Worm (Caenorhabditis elegans): ENCODE measurements around the gene Y62H9A.5.

DNA sequence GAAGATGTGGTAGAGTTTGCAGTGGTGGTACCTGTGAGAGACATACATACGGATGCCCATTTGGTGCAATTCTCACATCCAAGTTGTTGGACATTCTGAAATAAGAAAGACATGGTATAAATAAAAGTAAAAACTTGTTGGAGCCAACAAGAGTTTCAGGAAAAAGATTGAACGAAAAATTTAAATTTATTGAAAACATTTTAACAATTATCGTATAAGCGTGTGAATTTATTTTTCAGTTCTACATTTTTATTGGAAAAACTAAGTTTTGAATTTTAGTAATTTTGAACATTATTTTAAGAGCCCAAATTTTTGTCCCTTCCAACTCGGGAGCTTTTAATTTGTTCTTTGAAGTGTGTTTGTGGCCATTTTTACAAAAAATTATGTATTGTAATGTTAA lies 27.8 kb downstream of the Y62H9A.5 start, which contains the start of gene F54F7.8:
- TF ChIP-seq snpc-4 (GFP tag; optimal IDR thresholded peaks at IDR 0.05) (no peak), snpc-4 (tag; optimal IDR thresholded peaks at IDR 0.05) (no peak), mcd-1 (GFP tag; IDR thresholded peaks at IDR 0.05) (no peak), tlf-1 (GFP tag; optimal IDR thresholded peaks at IDR 0.05) (no peak), dpff-1 (tag; optimal IDR thresholded peaks at IDR 0.05) (no peak), pha-4 (tag; optimal IDR thresholded peaks at IDR 0.05) (no peak), tbp1 (GFP tag; optimal IDR thresholded peaks at IDR 0.05) (no peak), nfya-2 (GFP tag; IDR thresholded peaks at IDR 0.05) (no peak), ets-4 (GFP tag; optimal IDR thresholded peaks at IDR 0.05) (no peak), Y56A3A.18 (GFP tag; IDR thresholded peaks at IDR 0.05) (no peak), ztf-18 (tag; optimal IDR thresholded peaks at IDR 0.05) (no peak), unc-62 (GFP tag; optimal IDR thresholded peaks at IDR 0.05) (no peak), repo-1 (tag; optimal IDR thresholded peaks at IDR 0.05) (no peak), ama-1 (optimal IDR thresholded peaks at IDR 0.05) (no peak), ama-1 (GFP tag; optimal IDR thresholded peaks at IDR 0.05) (no peak)

Data from whole organism, young adult.